Fruit fly (Drosophila melanogaster) whole organism, embryonic: ENCODE measurements around the gene CG4301.

Experiments
- Abd-B ChIP-seq: fragments of 200-800 bp; sonication (Bioruptor generic); optimal IDR thresholded peaks from 2 replicates; lab custom pipeline; 2018; ENCODE audit warnings: missing biosample characterization, mild to moderate bottlenecking, missing genetic modification characterization, moderate library complexity
- B-H2 ChIP-seq: fragments of 200-800 bp; sonication (Bioruptor generic); optimal IDR thresholded peaks from 2 replicates; lab custom pipeline; 2018; ENCODE audit warnings: missing biosample characterization, mild to moderate bottlenecking, missing genetic modification characterization
- Bgb ChIP-seq: fragments of 200-800 bp; sonication (Bioruptor generic); IDR thresholded peaks from 2 replicates; pipeline ENCODE4 v1.3.6; 2022; ENCODE audit warnings: missing biosample characterization, missing genetic modification characterization; ENCODE audit not compliant: partially characterized antibody
- C15 ChIP-seq: fragments of 200-800 bp; sonication (Bioruptor generic); IDR thresholded peaks from 3 replicates; pipeline ENCODE4 v1.3.6; 2022; ENCODE audit warnings: missing biosample characterization, missing genetic modification characterization
- CG10959 ChIP-seq: fragments of 200-800 bp; sonication (Bioruptor generic); IDR thresholded peaks from 2 replicates; pipeline ENCODE4 v1.3.6; 2022; ENCODE audit warnings: missing biosample characterization, missing genetic modification characterization
- CG11247 ChIP-seq: fragments of 200-800 bp; sonication (Bioruptor generic); IDR thresholded peaks from 2 replicates; pipeline ENCODE4 v1.3.6; 2022; ENCODE audit warnings: missing biosample characterization, missing genetic modification characterization
- CG12071 ChIP-seq: fragments of 200-800 bp; sonication (Bioruptor generic); optimal IDR thresholded peaks from 3 replicates; lab custom pipeline; 2018; ENCODE audit warnings: missing biosample characterization, mild to moderate bottlenecking, missing genetic modification characterization
- CG12155 ChIP-seq: fragments of 200-800 bp; sonication (Bioruptor generic); optimal IDR thresholded peaks from 3 replicates; lab custom pipeline; 2016; ENCODE audit warnings: missing biosample characterization, missing genetic modification characterization
- CG13624 ChIP-seq: fragments of 200-800 bp; sonication (Bioruptor generic); optimal IDR thresholded peaks from 2 replicates; lab custom pipeline; 2016; ENCODE audit warnings: missing biosample characterization, missing genetic modification characterization
- CG14965 ChIP-seq: fragments of 200-800 bp; sonication (Bioruptor generic); optimal IDR thresholded peaks from 2 replicates; lab custom pipeline; 2016; ENCODE audit warnings: missing biosample characterization, missing genetic modification characterization, borderline replicate concordance
- CG15479 ChIP-seq: fragments of 200-800 bp; sonication (Bioruptor generic); optimal IDR thresholded peaks from 3 replicates; lab custom pipeline; 2019; ENCODE audit warnings: missing biosample characterization, mild to moderate bottlenecking, missing genetic modification characterization, moderate library complexity
- CG16813 ChIP-seq: fragments of 200-800 bp; sonication (Bioruptor generic); IDR thresholded peaks from 3 replicates; pipeline ENCODE4 v1.3.6; 2022; ENCODE audit warnings: missing biosample characterization, missing genetic modification characterization; ENCODE audit not compliant: partially characterized antibody
- CG17829 ChIP-seq: fragments of 200-800 bp; optimal IDR thresholded peaks from 2 replicates; lab custom pipeline; 2019; ENCODE audit warnings: missing biosample characterization, mild to moderate bottlenecking, missing genetic modification characterization, moderate library complexity
- CG32532 ChIP-seq: fragments of 200-800 bp; sonication (Bioruptor generic); IDR thresholded peaks from 2 replicates; pipeline ENCODE4 v1.3.6; 2022; ENCODE audit warnings: missing biosample characterization, missing genetic modification characterization
- CG34376 ChIP-seq: fragments of 200-800 bp; sonication (Bioruptor generic); optimal IDR thresholded peaks from 2 replicates; lab custom pipeline; 2018; ENCODE audit warnings: missing biosample characterization, mild to moderate bottlenecking, missing genetic modification characterization
- CG4617 ChIP-seq: fragments of 200-800 bp; sonication (Bioruptor generic); optimal IDR thresholded peaks from 3 replicates; lab custom pipeline; 2016; ENCODE audit warnings: missing biosample characterization, missing genetic modification characterization, borderline replicate concordance
- CG6175 ChIP-seq: fragments of 200-800 bp; sonication (Bioruptor generic); IDR thresholded peaks from 3 replicates; pipeline ENCODE4 v1.3.6; 2022; ENCODE audit warnings: missing biosample characterization, missing genetic modification characterization
- CG6791 ChIP-seq: fragments of 200-800 bp; sonication (Bioruptor generic); IDR thresholded peaks from 3 replicates; pipeline ENCODE4 v1.3.6; 2022; ENCODE audit warnings: missing biosample characterization, missing genetic modification characterization; ENCODE audit not compliant: partially characterized antibody
- CG8478 ChIP-seq: fragments of >200 bp; optimal IDR thresholded peaks from 2 replicates; lab custom pipeline; 2018
- CG9797 ChIP-seq: fragments of 200-800 bp; sonication (Bioruptor generic); optimal IDR thresholded peaks from 3 replicates; lab custom pipeline; 2018; ENCODE audit warnings: missing biosample characterization, mild to moderate bottlenecking, missing genetic modification characterization
- D19B ChIP-seq: fragments of 200-800 bp; sonication (Bioruptor generic); optimal IDR thresholded peaks from 2 replicates; lab custom pipeline; 2017; ENCODE audit warnings: missing biosample characterization, mild to moderate bottlenecking, missing genetic modification characterization
- Dip3 ChIP-seq: fragments of 200-800 bp; sonication (Bioruptor generic); optimal IDR thresholded peaks from 3 replicates; lab custom pipeline; 2016; ENCODE audit warnings: missing biosample characterization, missing genetic modification characterization
- Doc2 ChIP-seq: fragments of 200-800 bp; sonication (Bioruptor generic); IDR thresholded peaks from 2 replicates; pipeline ENCODE4 v1.3.6; 2022; ENCODE audit warnings: missing biosample characterization, missing genetic modification characterization
- Eip74EF ChIP-seq, 2 experiments: fragments of 200-800 bp in 1 of 2; fragments of >200 bp in 1 of 2; sonication (Bioruptor generic) in 1 of 2; optimal IDR thresholded peaks; 2 replicates each; lab custom pipeline; 2017 to 2019; ENCODE audit warnings: missing biosample characterization in 2 of 2, missing genetic modification characterization in 2 of 2, mild to moderate bottlenecking in 1 of 2, moderate library complexity in 1 of 2
- Fer3 ChIP-seq: fragments of 200-800 bp; sonication (Bioruptor generic); optimal IDR thresholded peaks from 2 replicates; lab custom pipeline; 2018; ENCODE audit warnings: missing biosample characterization, mild to moderate bottlenecking, missing genetic modification characterization, moderate library complexity
- Gsc ChIP-seq: fragments of 200-800 bp; sonication (Bioruptor generic); IDR thresholded peaks from 2 replicates; pipeline ENCODE4 v1.3.6; 2022; ENCODE audit warnings: missing biosample characterization, missing genetic modification characterization
- Hmx ChIP-seq: fragments of 200-800 bp; sonication (Bioruptor generic); optimal IDR thresholded peaks from 2 replicates; lab custom pipeline; 2016; ENCODE audit warnings: missing biosample characterization, missing genetic modification characterization
- Hr78 ChIP-seq, 2 experiments: fragments of 200-800 bp in 1 of 2; fragments of >200 bp in 1 of 2; sonication (Bioruptor generic) in 1 of 2; optimal IDR thresholded peaks; 2 replicates each; lab custom pipeline; 2017 to 2019; ENCODE audit warnings: missing biosample characterization in 2 of 2, missing genetic modification characterization in 2 of 2, mild to moderate bottlenecking in 1 of 2, moderate library complexity in 1 of 2
- Max ChIP-seq: fragments of 200-800 bp; sonication (Bioruptor generic); optimal IDR thresholded peaks from 2 replicates; lab custom pipeline; 2016; ENCODE audit warnings: missing biosample characterization, mild to moderate bottlenecking, missing genetic modification characterization
- Neu2 ChIP-seq: fragments of 200-800 bp; sonication (Bioruptor generic); optimal IDR thresholded peaks from 3 replicates; lab custom pipeline; 2016; ENCODE audit warnings: missing biosample characterization, missing genetic modification characterization, borderline replicate concordance
- Ravus ChIP-seq: fragments of 200-800 bp; sonication (Bioruptor generic); IDR thresholded peaks from 2 replicates; pipeline ENCODE4 v1.3.6; 2022; ENCODE audit warnings: missing biosample characterization, missing genetic modification characterization
- Scr ChIP-seq: fragments of 200-800 bp; sonication (Bioruptor generic); IDR thresholded peaks from 2 replicates; pipeline ENCODE4 v1.3.6; 2022; ENCODE audit warnings: missing biosample characterization, missing genetic modification characterization; ENCODE audit not compliant: partially characterized antibody
- Vsx1 ChIP-seq: fragments of 200-800 bp; sonication (Bioruptor generic); optimal IDR thresholded peaks from 2 replicates; lab custom pipeline; 2017; ENCODE audit warnings: missing biosample characterization, mild to moderate bottlenecking, missing genetic modification characterization, missing genetic modification reagents
- bab2 ChIP-seq: fragments of 200-800 bp; sonication (Bioruptor generic); optimal IDR thresholded peaks from 2 replicates; lab custom pipeline; 2016; ENCODE audit warnings: missing biosample characterization, missing genetic modification characterization
- bigmax ChIP-seq: fragments of 200-800 bp; sonication (Bioruptor generic); optimal IDR thresholded peaks from 2 replicates; lab custom pipeline; 2018; ENCODE audit warnings: missing biosample characterization, mild to moderate bottlenecking, missing genetic modification characterization
- chm ChIP-seq: fragments of 200-800 bp; sonication (Bioruptor generic); IDR thresholded peaks from 2 replicates; pipeline ENCODE4 v1.3.6; 2022; ENCODE audit warnings: missing biosample characterization, missing genetic modification characterization
- croc ChIP-seq: fragments of 200-800 bp; sonication (Bioruptor generic); conservative IDR thresholded peaks from 3 replicates; pipeline ENCODE4 v1.3.6; 2022; ENCODE audit warnings: missing biosample characterization, missing genetic modification characterization
- crp ChIP-seq, 2 experiments: fragments of 200-800 bp; sonication (Bioruptor generic); optimal IDR thresholded peaks; 2 replicates in 1 of 2; 3 replicates in 1 of 2; lab custom pipeline; 2017; ENCODE audit warnings: missing biosample characterization in 2 of 2, missing genetic modification characterization in 2 of 2, mild to moderate bottlenecking in 1 of 2, moderate library complexity in 1 of 2
- ham ChIP-seq: fragments of 200-800 bp; sonication (Bioruptor generic); IDR thresholded peaks from 2 replicates; pipeline ENCODE4 v1.3.6; 2022; ENCODE audit warnings: missing biosample characterization, missing genetic modification characterization
- jumu ChIP-seq: fragments of 200-800 bp; sonication (Bioruptor generic); optimal IDR thresholded peaks from 3 replicates; lab custom pipeline; 2016; ENCODE audit warnings: missing biosample characterization, missing genetic modification characterization
- kni ChIP-seq: fragments of 200-800 bp; sonication (Bioruptor generic); optimal IDR thresholded peaks from 3 replicates; lab custom pipeline; 2017; ENCODE audit warnings: mild to moderate bottlenecking, missing biosample characterization, missing genetic modification reagents, missing genetic modification characterization
- lab ChIP-seq: fragments of 200-800 bp; sonication (Bioruptor generic); optimal IDR thresholded peaks from 3 replicates; lab custom pipeline; 2017; ENCODE audit warnings: missing biosample characterization, missing genetic modification characterization, mild to moderate bottlenecking, moderate library complexity, missing genetic modification reagents
- nmo ChIP-seq: fragments of 200-800 bp; sonication (Bioruptor generic); optimal IDR thresholded peaks from 2 replicates; lab custom pipeline; 2018; ENCODE audit warnings: missing biosample characterization, mild to moderate bottlenecking, missing genetic modification characterization, moderate library complexity
- p53 ChIP-seq: fragments of 200-800 bp; sonication (Bioruptor generic); optimal IDR thresholded peaks from 2 replicates; lab custom pipeline; 2016; ENCODE audit warnings: missing biosample characterization, missing genetic modification characterization
- psq ChIP-seq: fragments of 200-800 bp; sonication (Bioruptor generic); optimal IDR thresholded peaks from 2 replicates; lab custom pipeline; 2017; ENCODE audit warnings: missing biosample characterization, missing genetic modification characterization
- sd ChIP-seq: fragments of 200-800 bp; sonication (Bioruptor generic); optimal IDR thresholded peaks from 3 replicates; lab custom pipeline; 2018; ENCODE audit warnings: missing biosample characterization, mild to moderate bottlenecking, missing genetic modification characterization, moderate library complexity
- sens ChIP-seq: fragments of 200-800 bp; sonication (Bioruptor generic); peaks from one replicate; lab custom pipeline; 2016; ENCODE audit warnings: missing biosample characterization, missing genetic modification characterization
- sisA ChIP-seq: fragments of 200-800 bp; sonication (Bioruptor generic); IDR thresholded peaks from 2 replicates; pipeline ENCODE4 v1.3.6; 2022; ENCODE audit warnings: missing biosample characterization, missing genetic modification characterization
- tll ChIP-seq, 2 experiments: fragments of 200-800 bp in 1 of 2; fragments of >200 bp in 1 of 2; sonication (Bioruptor generic) in 1 of 2; optimal IDR thresholded peaks; 2 replicates each; lab custom pipeline; 2017 to 2019; ENCODE audit warnings: missing biosample characterization in 2 of 2, missing genetic modification characterization in 2 of 2, mild to moderate bottlenecking in 1 of 2, moderate library complexity in 1 of 2
- trem ChIP-seq: fragments of 200-800 bp; optimal IDR thresholded peaks from 3 replicates; lab custom pipeline; 2019; ENCODE audit warnings: missing biosample characterization, mild to moderate bottlenecking, missing genetic modification characterization, moderate library complexity
- ttk ChIP-seq: fragments of 200-800 bp; sonication (Bioruptor generic); IDR thresholded peaks from 2 replicates; pipeline ENCODE4 v2.1.2; 2022; ENCODE audit warnings: missing biosample characterization, missing genetic modification characterization

The CG4301 gene

dm6 chrX:16446769-16447168 lies 41.5 kb downstream of the CG4301 start, which contains the start of gene eIF2alpha (continued):
- TF ChIP-seq kni (GFP tag; lab: Kevin White, UChicago) (no peak), tll (GFP tag; optimal IDR thresholded peaks at IDR 0.05; lab: Kevin White, UChicago) (no peak), CG14965 (GFP tag; lab: Kevin White, UChicago) (no peak), sisA (no peak), sd (tag; lab: Kevin White, UChicago) (no peak), p53 (GFP tag; lab: Kevin White, UChicago) (peak; percentile 6), Abd-B (GFP tag; lab: Kevin White, UChicago) (no peak), Vsx1 (GFP tag; lab: Kevin White, UChicago) (no peak), Scr (peak; percentile 72), CG4617 (GFP tag; lab: Kevin White, UChicago) (peak; percentile 58), CG9797 (GFP tag; lab: Kevin White, UChicago) (peak; percentile 85), C15 (no peak), CG32532 (GFP tag; lab: Robert Waterston, UW) (peak; percentile 9; the same call in 1 of the 2 replicates), psq (GFP tag; lab: Kevin White, UChicago) (no peak), Fer3 (tag; lab: Kevin White, UChicago) (no peak), CG13624 (GFP tag; lab: Kevin White, UChicago) (peak; percentile 10), CG10959 (GFP tag; lab: Robert Waterston, UW) (no peak), CG12155 (GFP tag; lab: Kevin White, UChicago) (no peak), CG17829 (tag; lab: Kevin White, UChicago) (peak; percentile 41), Gsc (GFP tag; lab: Robert Waterston, UW) (no peak), Ravus (GFP tag; lab: Robert Waterston, UW) (no peak), crp (GFP tag; optimal IDR thresholded peaks at IDR 0.05; lab: Kevin White, UChicago) (peak in 1 of 2 experiments; percentile 62), ttk (GFP tag; lab: Robert Waterston, UW) (no peak), Max (peak; percentile 61), Bgb (GFP tag; lab: Robert Waterston, UW) (peak; percentile 89), bab2 (GFP tag; lab: Kevin White, UChicago) (no peak), CG15479 (no peak), chm (GFP tag; lab: Robert Waterston, UW) (no peak), ham (GFP tag; lab: Robert Waterston, UW) (no peak), CG6791 (GFP tag; lab: Robert Waterston, UW) (peak; percentile 81), trem (tag; lab: Kevin White, UChicago) (peak; percentile 31), croc (GFP tag; lab: Robert Waterston, UW) (no peak), Eip74EF (GFP tag; optimal IDR thresholded peaks at IDR 0.05; lab: Kevin White, UChicago) (no peak), Doc2 (GFP tag; lab: Robert Waterston, UW) (no peak), CG12071 (no peak), Dip3 (GFP tag; lab: Kevin White, UChicago) (no peak), jumu (GFP tag; lab: Kevin White, UChicago) (no peak), nmo (GFP tag; lab: Kevin White, UChicago) (peak; percentile 23), B-H2 (GFP tag; lab: Kevin White, UChicago) (no peak), CG16813 (GFP tag; lab: Robert Waterston, UW) (peak; percentile 77), CG34376 (no peak), CG11247 (GFP tag; lab: Robert Waterston, UW) (no peak), CG8478 (lab: Kevin White, UChicago) (no peak), D19B (GFP tag; lab: Kevin White, UChicago) (no peak), CG6175 (GFP tag; lab: Robert Waterston, UW) (no peak), Neu2 (no peak), Hr78 (GFP tag; optimal IDR thresholded peaks at IDR 0.05; lab: Kevin White, UChicago) (no peak), lab (GFP tag; lab: Kevin White, UChicago) (no peak), bigmax (GFP tag; lab: Kevin White, UChicago) (no peak), sens (GFP tag; lab: Kevin White, UChicago) (no peak), Hmx (GFP tag; lab: Kevin White, UChicago) (no peak)
